Worm (Caenorhabditis elegans): ENCODE results near the gene kmo-2.

The kmo-2 gene

DNA sequence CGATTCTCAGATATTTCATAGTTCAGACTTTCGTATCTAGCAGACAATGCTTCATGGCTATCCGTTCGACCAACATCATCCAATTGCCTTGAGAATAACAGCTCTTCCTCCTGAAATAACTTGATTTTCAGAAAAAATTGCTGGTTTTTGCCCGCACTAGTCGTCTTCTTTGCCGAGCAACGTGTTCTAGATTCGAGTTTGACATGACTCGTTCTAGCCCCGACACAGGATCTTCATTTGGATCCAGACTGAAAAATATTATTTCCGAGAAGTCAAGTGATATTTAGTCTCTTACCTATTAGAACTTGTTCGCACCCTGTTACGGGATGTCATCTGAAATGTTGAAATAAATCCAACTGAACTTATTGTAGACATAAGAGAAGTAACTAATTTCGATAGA lies 5.3 kb downstream of the kmo-2 start, which contains the start of gene clh-6 (continued):
- TF ChIP-seq mxl-1 (tag; optimal IDR thresholded peaks at IDR 0.05) (no peak), lin-40 (tag; optimal IDR thresholded peaks at IDR 0.05) (no peak), lag-1 (GFP tag; IDR thresholded peaks at IDR 0.05) (no peak), egl-44 (GFP tag; IDR thresholded peaks at IDR 0.05) (no peak), hlh-26 (GFP tag; conservative IDR thresholded peaks at IDR 0.05) (no peak), zfh-2 (GFP tag; conservative IDR thresholded peaks at IDR 0.05) (no peak), F22D6.2 (tag; optimal IDR thresholded peaks at IDR 0.05) (no peak), gei-17 (GFP tag; optimal IDR thresholded peaks at IDR 0.05) (no peak), aptf-3 (GFP tag; IDR thresholded peaks at IDR 0.05) (no peak), sdz-38 (tag; optimal IDR thresholded peaks at IDR 0.05) (no peak), ztf-18 (tag; optimal IDR thresholded peaks at IDR 0.05) (no peak), dox-1 (GFP tag; IDR thresholded peaks at IDR 0.05) (no peak), hsf-1 (GFP tag; IDR thresholded peaks at IDR 0.05) (peak; percentile 51; the same call in 1 of the 2 replicates), ccch-3 (GFP tag; optimal IDR thresholded peaks at IDR 0.05) (no peak), ceh-27 (GFP tag; optimal IDR thresholded peaks at IDR 0.05) (no peak), B0035.1 (tag; optimal IDR thresholded peaks at IDR 0.05) (peak; percentile 12), F33H1.4 (GFP tag; IDR thresholded peaks at IDR 0.05) (no peak), ceh-100 (GFP tag; IDR thresholded peaks at IDR 0.05) (no peak), Y53F4B.3 (GFP tag; IDR thresholded peaks at IDR 0.05) (no peak), ztf-3 (GFP tag; optimal IDR thresholded peaks at IDR 0.05) (no peak), mes-4 (tag; optimal IDR thresholded peaks at IDR 0.05) (no peak), snpc-4 (GFP tag; optimal IDR thresholded peaks at IDR 0.05) (no peak), snpc-4 (tag; optimal IDR thresholded peaks at IDR 0.05) (peak in 1 of 4 experiments; percentile 18), ama-1 (optimal IDR thresholded peaks at IDR 0.05) (peak; percentile 38), ama-1 (GFP tag; optimal IDR thresholded peaks at IDR 0.05) (peak; percentile 14 to 72), F55B11.4 (tag; optimal IDR thresholded peaks at IDR 0.05; ENCODE audit: borderline replicate concordance, insufficient read depth) (no peak), madf-6 (GFP tag; IDR thresholded peaks at IDR 0.05) (0 out of 2 replicates have a peak, but pooled peaks have one; percentile 33), lsy-27 (tag; optimal IDR thresholded peaks at IDR 0.05; ENCODE audit: borderline replicate concordance, insufficient read depth) (no peak), zim-3 (tag; optimal IDR thresholded peaks at IDR 0.05) (no peak), B0261.1 (tag; optimal IDR thresholded peaks at IDR 0.05) (no peak), xnd-1 (tag; optimal IDR thresholded peaks at IDR 0.05) (no peak), F49E8.2 (tag; optimal IDR thresholded peaks at IDR 0.05; ENCODE audit: insufficient read depth) (peak; percentile 12), F37B4.10 (GFP tag; IDR thresholded peaks at IDR 0.05) (no peak), dpl-1 (GFP tag; optimal IDR thresholded peaks at IDR 0.05) (no peak), let-607 (tag; optimal IDR thresholded peaks at IDR 0.05) (no peak), nfya-2 (GFP tag; IDR thresholded peaks at IDR 0.05) (no peak), F57A8.1 (GFP tag; optimal IDR thresholded peaks at IDR 0.05) (no peak), snpc-1.1 (tag; optimal IDR thresholded peaks at IDR 0.05; ENCODE audit: insufficient read depth) (no peak), egrh-3 (GFP tag; IDR thresholded peaks at IDR 0.05) (no peak), akir-1 (GFP tag; optimal IDR thresholded peaks at IDR 0.05) (peak; percentile 28), Y56A3A.18 (GFP tag; IDR thresholded peaks at IDR 0.05) (no peak), madf-3 (GFP tag; IDR thresholded peaks at IDR 0.05) (no peak), unc-130 (GFP tag; optimal IDR thresholded peaks at IDR 0.05) (no peak), him-1 (tag; optimal IDR thresholded peaks at IDR 0.05) (no peak), lin-54 (GFP tag; optimal IDR thresholded peaks at IDR 0.05) (no peak), ztf-22 (GFP tag; optimal IDR thresholded peaks at IDR 0.05) (no peak), D2030.7 (GFP tag; IDR thresholded peaks at IDR 0.05) (no peak), efl-1 (GFP tag; optimal IDR thresholded peaks at IDR 0.05) (no peak), F57C9.4 (tag; optimal IDR thresholded peaks at IDR 0.05) (no peak)
